Fruit fly (Drosophila melanogaster) S2 (cell line): ENCODE results near the gene eIF4E6.
A peak's percentile ranks its signal among the peaks of the same experiment; 100 is the strongest.

ENCODE experiments used
- CG8478 ChIP-seq: fragments of >200 bp; optimal IDR thresholded peaks from 2 replicates; lab custom pipeline; 2018
- CTCF ChIP-seq, 2 experiments: fragments of >200 bp; optimal IDR thresholded peaks; 2 replicates each; lab custom pipeline; 2018

Gene eIF4E6

DNA sequence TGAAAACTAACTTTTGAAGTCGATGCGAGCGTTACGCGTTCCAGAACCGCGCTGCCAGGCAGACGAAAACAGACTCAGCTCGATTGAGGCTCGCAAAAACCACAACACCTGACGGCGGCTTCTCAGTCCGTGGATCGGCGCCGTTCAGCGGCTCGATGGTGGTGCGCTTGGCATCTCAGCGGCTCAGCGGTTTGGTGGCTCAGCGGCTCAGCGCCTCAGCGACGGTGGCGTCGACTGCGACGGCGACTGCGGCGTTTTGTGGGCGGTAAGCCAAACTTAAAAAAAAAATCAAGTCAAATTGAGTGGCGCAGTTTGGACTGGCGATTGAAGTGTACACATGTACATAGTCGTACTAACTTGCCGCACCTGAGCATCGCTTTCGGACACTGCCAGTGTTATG, 6.6 kb downstream of the eIF4E6 start, which contains the start of gene wat:
Gene wat (minus strand): TSS at position 41 of the 400 bp plus-strand sequence.
- TF ChIP-seq CG8478 (lab: Kevin White, UChicago): no peak
- no peak for TF ChIP-seq CTCF (optimal IDR thresholded peaks at IDR 0.05; lab: Kevin White, UChicago)

DNA sequence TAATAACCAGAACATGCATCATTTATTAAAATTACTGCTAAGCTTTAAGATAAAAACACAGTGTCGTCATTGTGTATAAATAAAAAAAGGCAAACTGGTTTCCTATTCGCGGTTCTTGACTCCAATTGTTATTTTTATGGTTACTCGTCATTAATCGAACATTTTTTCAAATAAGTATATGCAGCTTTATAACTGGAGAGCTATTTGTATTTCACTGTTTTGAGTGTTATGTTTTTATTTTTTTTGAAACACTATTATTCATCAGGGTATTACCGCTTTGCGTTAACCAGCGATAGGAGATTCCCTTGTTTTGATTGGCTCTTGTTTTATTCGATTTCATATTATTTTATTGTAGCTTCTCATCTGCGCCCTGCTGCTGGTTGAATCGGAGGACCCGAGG, 15.8 kb downstream of the eIF4E6 start:
- TF ChIP-seq CG8478 (lab: Kevin White, UChicago) (no peak), CTCF (optimal IDR thresholded peaks at IDR 0.05; lab: Kevin White, UChicago) (no peak)

DNA sequence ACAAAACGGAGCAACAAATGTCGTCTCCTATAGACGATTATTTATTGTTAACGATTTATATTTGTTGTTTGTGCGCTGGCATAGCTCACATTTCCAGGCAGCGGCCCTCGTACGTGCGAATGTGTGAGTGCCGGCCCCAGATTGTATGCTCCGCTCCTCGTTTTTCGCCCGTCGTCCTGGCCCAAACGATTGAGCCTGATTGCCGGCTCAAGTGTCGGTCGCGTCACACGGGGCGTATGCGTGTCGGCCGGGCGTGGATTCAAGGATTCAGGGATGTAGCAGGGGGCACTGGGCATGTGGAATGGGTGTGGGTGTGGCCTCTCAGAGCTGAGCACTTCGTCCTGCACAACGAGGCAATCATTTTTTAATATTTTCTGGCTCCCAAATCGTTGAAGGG, 21.4 kb downstream of the eIF4E6 start:
- TF ChIP-seq CG8478 (lab: Kevin White, UChicago) (no peak), CTCF (optimal IDR thresholded peaks at IDR 0.05; lab: Kevin White, UChicago) (no peak)

DNA sequence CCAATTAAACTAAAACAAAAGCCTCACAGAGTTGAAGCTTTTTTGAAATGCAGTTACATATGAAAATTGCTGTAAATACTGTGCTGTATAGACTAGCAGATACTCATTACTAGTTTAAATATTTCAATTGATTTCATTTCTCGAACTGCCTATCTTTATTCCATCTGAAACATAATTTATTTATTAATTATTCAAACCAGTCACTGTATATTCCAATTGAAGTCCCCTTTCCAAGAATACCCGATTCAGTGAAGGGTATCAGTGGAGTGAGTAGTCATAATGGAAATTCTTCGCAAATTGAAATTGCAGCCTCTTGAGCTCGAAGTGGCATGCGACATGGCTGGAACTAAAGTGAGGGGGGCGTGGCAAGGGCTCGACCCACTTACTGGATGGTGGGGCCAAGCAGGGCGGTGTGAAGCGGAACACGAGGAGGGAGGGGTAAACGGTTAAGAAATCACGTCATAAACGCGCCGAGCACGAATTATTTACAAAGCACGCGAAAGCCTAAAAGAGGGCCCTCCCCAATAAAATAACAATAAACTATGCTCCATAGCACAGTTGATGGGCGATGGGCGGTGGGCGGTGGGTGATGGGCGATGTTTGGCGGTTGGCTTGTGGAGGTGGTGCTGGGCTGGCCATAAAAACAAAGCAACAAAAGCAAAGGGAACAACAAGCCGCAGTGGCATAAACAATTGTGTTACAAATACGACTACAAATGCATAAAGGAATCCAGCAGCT, 21.9 kb downstream of the eIF4E6 start:
- TF ChIP-seq CG8478 (lab: Kevin White, UChicago) (no peak), CTCF (optimal IDR thresholded peaks at IDR 0.05; lab: Kevin White, UChicago) (no peak)

DNA sequence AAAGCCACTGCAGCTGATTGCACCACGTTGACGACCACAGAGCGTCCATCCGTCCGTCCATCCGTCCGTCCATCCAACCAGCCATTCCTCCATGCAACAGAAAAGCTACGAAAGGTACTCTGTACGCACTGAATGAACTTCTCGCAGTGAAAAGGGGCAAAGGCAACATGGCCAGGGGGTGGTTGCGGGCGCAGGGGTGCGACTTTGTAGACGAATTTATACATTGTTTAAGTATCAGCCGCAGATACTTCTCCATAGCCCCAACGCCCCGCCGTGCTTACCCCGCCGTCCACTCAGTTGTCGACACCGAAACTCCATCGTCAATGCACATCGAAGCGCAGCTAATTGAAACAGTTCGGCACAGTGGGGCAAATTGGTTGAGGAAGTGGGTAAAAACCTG, 27.0 kb downstream of the eIF4E6 start:
- TF ChIP-seq CTCF (optimal IDR thresholded peaks at IDR 0.05; lab: Kevin White, UChicago) (no peak), CG8478 (lab: Kevin White, UChicago) (no peak)

DNA sequence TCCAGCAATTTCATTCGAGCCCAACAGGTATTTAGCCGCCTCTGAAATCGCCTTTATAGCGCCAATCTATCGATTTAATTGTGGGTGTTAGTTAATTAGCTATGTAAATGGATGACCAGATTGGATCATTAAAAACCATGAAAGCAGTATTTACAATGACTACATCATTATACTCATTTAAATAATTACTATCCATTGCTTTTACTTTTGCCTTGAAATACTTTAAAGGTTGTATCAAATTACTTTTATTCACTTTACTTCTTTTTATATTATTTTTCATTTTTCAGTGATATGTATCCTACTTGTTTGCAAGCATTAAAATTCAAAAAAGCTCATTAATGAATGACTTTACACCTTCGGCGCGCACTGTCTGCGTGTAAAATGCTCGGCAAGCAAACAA, 28.0 kb downstream of the eIF4E6 start:
- TF ChIP-seq CTCF (optimal IDR thresholded peaks at IDR 0.05; lab: Kevin White, UChicago) (no peak), CG8478 (lab: Kevin White, UChicago) (no peak)

DNA sequence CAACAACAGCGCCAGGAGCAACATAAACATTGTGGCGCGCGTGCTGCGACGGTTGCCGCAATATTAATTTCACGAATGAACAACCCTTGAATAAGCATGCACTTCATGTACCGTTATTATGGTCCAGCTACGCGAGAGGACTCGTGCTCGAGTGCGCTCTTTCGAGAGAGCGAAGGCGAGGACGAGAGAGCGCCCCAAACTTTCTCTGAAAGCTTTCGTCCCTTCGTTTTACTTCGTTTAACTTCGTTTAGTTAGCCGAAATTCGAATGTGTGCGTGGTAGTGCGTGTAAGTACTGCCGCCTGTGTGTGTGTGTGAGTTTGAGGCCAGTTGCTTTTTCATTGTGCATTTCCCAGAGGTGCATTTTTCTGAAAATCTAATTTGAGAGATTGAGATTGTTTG, 36.3 kb downstream of the eIF4E6 start:
- TF ChIP-seq CTCF (optimal IDR thresholded peaks at IDR 0.05; lab: Kevin White, UChicago): no peak
- TF ChIP-seq CG8478 (lab: Kevin White, UChicago): no peak

DNA sequence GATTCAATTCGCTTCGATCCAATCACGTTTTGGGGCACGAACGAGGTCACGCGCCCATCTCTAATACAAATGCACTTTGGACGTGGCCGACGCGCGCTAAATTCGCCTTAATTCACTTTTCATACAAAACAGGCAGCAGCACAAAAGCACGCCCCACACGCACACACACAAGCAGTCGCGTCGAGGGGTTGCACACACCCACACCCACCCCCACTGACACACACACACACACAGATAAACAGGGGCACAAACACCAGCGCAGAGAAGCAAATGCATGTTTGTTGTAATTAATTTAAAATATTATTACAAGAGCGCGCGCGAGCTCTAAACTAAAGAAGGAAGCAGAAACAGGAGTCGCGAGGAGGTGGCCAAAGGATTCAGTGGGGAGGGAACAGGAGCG, 37.6 kb downstream of the eIF4E6 start:
- TF ChIP-seq CG8478 (lab: Kevin White, UChicago): no peak
- TF ChIP-seq CTCF (optimal IDR thresholded peaks at IDR 0.05; lab: Kevin White, UChicago): no peak

DNA sequence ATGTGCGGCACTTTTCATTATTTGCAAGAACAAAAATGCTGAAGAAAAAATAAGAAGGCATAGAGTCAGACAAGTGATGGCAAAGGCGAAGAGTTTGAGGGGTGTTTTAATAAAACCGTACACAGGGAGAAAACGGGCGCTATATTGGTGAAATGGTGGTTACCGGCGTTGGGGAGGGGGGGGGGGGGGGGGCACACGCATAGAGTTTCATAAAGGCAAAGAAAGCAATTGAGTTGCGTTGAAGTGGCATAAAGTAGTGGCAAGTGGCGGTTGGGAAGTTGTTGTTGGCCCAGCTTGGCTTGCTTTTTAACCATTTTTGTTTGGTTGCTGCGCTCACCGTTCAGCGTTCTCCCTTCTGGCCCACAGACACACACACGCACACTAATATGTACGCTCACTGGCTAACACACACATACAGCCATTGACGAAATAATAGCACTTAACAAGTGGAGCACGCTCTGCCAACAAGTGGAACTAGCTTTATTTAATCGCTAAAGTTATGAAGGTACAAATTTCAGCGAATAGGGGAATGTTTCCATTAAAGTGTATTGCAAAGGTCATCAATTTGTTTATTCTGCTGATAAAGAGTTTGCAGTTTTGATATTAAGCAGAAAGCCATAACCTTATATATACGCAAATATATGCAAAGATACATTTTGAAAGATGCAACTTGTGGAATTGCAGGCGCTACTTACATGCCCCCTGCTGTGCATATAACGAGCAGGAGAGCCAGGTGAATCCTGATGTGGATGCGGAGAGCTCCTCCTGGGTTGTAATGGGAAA, 39.2 kb downstream of the eIF4E6 start:
- TF ChIP-seq CG8478 (lab: Kevin White, UChicago): no peak
- TF ChIP-seq CTCF (optimal IDR thresholded peaks at IDR 0.05; lab: Kevin White, UChicago): no peak

DNA sequence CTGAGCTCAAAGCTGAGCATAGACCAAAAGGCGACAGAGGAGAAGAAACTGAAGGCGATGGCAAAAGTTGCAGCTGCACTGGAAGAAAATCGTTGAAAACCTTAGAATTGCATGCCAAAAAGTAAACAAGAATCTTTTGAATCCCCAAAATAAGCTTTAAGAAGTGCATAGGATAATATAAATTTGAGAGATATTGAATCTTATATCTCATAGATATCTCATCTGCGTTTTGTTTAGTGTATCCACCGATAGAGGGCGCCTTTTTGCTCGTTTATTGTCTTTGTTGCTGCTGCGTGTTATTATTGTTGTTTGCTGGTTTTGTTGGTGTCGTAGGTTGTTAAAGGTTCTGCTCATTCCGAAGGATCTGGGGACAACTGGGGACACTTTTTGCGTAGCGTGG, 41.1 kb downstream of the eIF4E6 start:
- TF ChIP-seq CTCF (optimal IDR thresholded peaks at IDR 0.05; lab: Kevin White, UChicago): peak; percentile 56 to 59
- no peak for TF ChIP-seq CG8478 (lab: Kevin White, UChicago)
